Worm (Caenorhabditis elegans) whole organism, young adult: ENCODE data around the gene F38B7.17.
A peak's percentile ranks its signal among the peaks of the same experiment; 100 is the strongest.

Experiments
- B0019.2 ChIP-seq: fragments of 200-800 bp; sonication (Bioruptor generic); conservative IDR thresholded peaks from 2 replicates; pipeline ENCODE4 v1.3.6; 2022; ENCODE audit warnings: missing genetic modification reagents, missing genetic modification characterization, missing compliant biosample characterization
- B0035.1 ChIP-seq: sonication (generic microtip); optimal IDR thresholded peaks from 2 replicates; lab custom pipeline; 2016; ENCODE audit warnings: missing genetic modification characterization, mild to moderate bottlenecking, missing compliant biosample characterization, missing genotype, missing genetic modification reagents
- C06A6.2 ChIP-seq: fragments of 200-800 bp; sonication (Bioruptor generic); conservative IDR thresholded peaks from 2 replicates; pipeline ENCODE4 v1.3.6; 2022; ENCODE audit warnings: missing genetic modification characterization, missing compliant biosample characterization
- D2030.7 ChIP-seq: fragments of 200-800 bp; sonication (Bioruptor generic); IDR thresholded peaks from 2 replicates; pipeline ENCODE4 v1.3.6; 2022; ENCODE audit warnings: missing genetic modification reagents, missing genetic modification characterization, missing compliant biosample characterization
- F23B12.7 ChIP-seq: sonication (generic microtip); optimal IDR thresholded peaks from 2 replicates; lab custom pipeline; 2017; ENCODE audit warnings: missing genetic modification characterization, mild to moderate bottlenecking, missing compliant biosample characterization, antibody characterized with exemption, moderate library complexity; ENCODE audit not compliant: insufficient read depth
- F39B2.1 ChIP-seq: fragments of 200-800 bp; sonication (Bioruptor generic); IDR thresholded peaks from 2 replicates; pipeline ENCODE4 v1.3.6; 2022; ENCODE audit warnings: missing genetic modification reagents, missing genetic modification characterization, missing compliant biosample characterization
- F49E8.2 ChIP-seq: sonication (generic microtip); optimal IDR thresholded peaks from 3 replicates; lab custom pipeline; 2017; ENCODE audit warnings: missing genetic modification characterization, mild to moderate bottlenecking, missing compliant biosample characterization, antibody characterized with exemption, moderate library complexity; ENCODE audit not compliant: insufficient read depth
- T26A5.8 ChIP-seq: sonication (generic microtip); optimal IDR thresholded peaks from 2 replicates; lab custom pipeline; 2016; ENCODE audit warnings: missing genetic modification characterization, missing compliant biosample characterization
- Y53G8AR.9 ChIP-seq: fragments of 200-800 bp; sonication (Bioruptor generic); conservative IDR thresholded peaks from 2 replicates; pipeline ENCODE4 v1.3.6; 2022; ENCODE audit warnings: missing genetic modification reagents, missing genetic modification characterization, missing compliant biosample characterization
- Y56A3A.18 ChIP-seq: fragments of 200-800 bp; sonication (Bioruptor generic); IDR thresholded peaks from 2 replicates; pipeline ENCODE4 v1.3.6; 2022; ENCODE audit warnings: missing genetic modification reagents, missing genetic modification characterization, missing compliant biosample characterization
- Y95B8A.8 ChIP-seq: fragments of 200-800 bp; sonication (Bioruptor generic); IDR thresholded peaks from 2 replicates; pipeline ENCODE4 v1.3.6; 2022; ENCODE audit warnings: missing genetic modification reagents, missing genetic modification characterization, missing compliant biosample characterization
- ama-1 ChIP-seq, 3 experiments: fragments of 150-350 bp in 1 of 3; sonication (generic microtip) in 2 of 3; optimal IDR thresholded peaks; 2 replicates each; lab custom pipeline; 2014 to 2018; ENCODE audit warnings: missing biosample characterization in 2 of 3, missing genetic modification characterization in 2 of 3, missing genetic modification reagents in 2 of 3
- attf-5 ChIP-seq: fragments of 200-800 bp; sonication (Bioruptor generic); optimal IDR thresholded peaks from 2 replicates; lab custom pipeline; 2018; ENCODE audit warnings: mild to moderate bottlenecking, missing genetic modification characterization, missing compliant biosample characterization
- bed-2 ChIP-seq: fragments of 200-800 bp; sonication (Bioruptor generic); IDR thresholded peaks from 2 replicates; pipeline ENCODE4 v1.3.6; 2022; ENCODE audit warnings: missing genetic modification reagents, missing genetic modification characterization, missing compliant biosample characterization
- ccch-3 ChIP-seq: fragments of 200-800 bp; sonication (Bioruptor generic); optimal IDR thresholded peaks from 2 replicates; lab custom pipeline; 2018; ENCODE audit warnings: mild to moderate bottlenecking, missing genetic modification characterization, missing compliant biosample characterization
- cebp-1 ChIP-seq, 2 experiments: fragments of 200-800 bp in 1 of 2; sonication (Bioruptor generic) in 1 of 2; sonication (generic microtip) in 1 of 2; IDR thresholded peaks in 1 of 2; optimal IDR thresholded peaks in 1 of 2; 2 replicates each; pipeline versions ENCODE4 v1.3.6 to Lab custom; 2017 to 2022; ENCODE audit warnings: missing compliant biosample characterization in 2 of 2, missing genetic modification characterization in 2 of 2, mild to moderate bottlenecking in 1 of 2, missing genetic modification reagents in 1 of 2, moderate library complexity in 1 of 2
- chd-7 ChIP-seq: sonication (generic microtip); optimal IDR thresholded peaks from 2 replicates; lab custom pipeline; 2016; ENCODE audit warnings: mild to moderate bottlenecking, missing genetic modification characterization, moderate library complexity, missing compliant biosample characterization
- dox-1 ChIP-seq: fragments of 200-800 bp; sonication (Bioruptor generic); IDR thresholded peaks from 2 replicates; pipeline ENCODE4 v1.3.6; 2022; ENCODE audit warnings: missing genetic modification reagents, missing genetic modification characterization, missing compliant biosample characterization
- dpff-1 ChIP-seq: sonication (generic microtip); optimal IDR thresholded peaks from 2 replicates; lab custom pipeline; 2017; ENCODE audit warnings: mild to moderate bottlenecking, missing genetic modification characterization, missing compliant biosample characterization
- efl-1 ChIP-seq: fragments of 150-350 bp; optimal IDR thresholded peaks from 2 replicates; lab custom pipeline; 2014; ENCODE audit warnings: missing biosample characterization, missing genetic modification reagents, missing genetic modification characterization
- egrh-3 ChIP-seq: fragments of 200-800 bp; sonication (Bioruptor generic); IDR thresholded peaks from 2 replicates; pipeline ENCODE4 v1.3.6; 2022; ENCODE audit warnings: missing genetic modification reagents, missing genetic modification characterization, missing compliant biosample characterization
- ekl-4 ChIP-seq: fragments of 200-800 bp; sonication (Bioruptor generic); IDR thresholded peaks from 2 replicates; pipeline ENCODE4 v1.3.6; 2022; ENCODE audit warnings: missing genetic modification reagents, missing genetic modification characterization, missing compliant biosample characterization
- ets-4 ChIP-seq: fragments of 200-800 bp; sonication (Bioruptor generic); optimal IDR thresholded peaks from 2 replicates; lab custom pipeline; 2018; ENCODE audit warnings: mild to moderate bottlenecking, missing genetic modification characterization, missing compliant biosample characterization
- hmg-20 ChIP-seq: fragments of 200-800 bp; sonication (Bioruptor generic); IDR thresholded peaks from 2 replicates; pipeline ENCODE4 v1.3.6; 2022; ENCODE audit warnings: missing genetic modification reagents, missing genetic modification characterization, missing compliant biosample characterization
- lin-26 ChIP-seq: fragments of 200-800 bp; sonication (Bioruptor generic); IDR thresholded peaks from 2 replicates; pipeline ENCODE4 v1.3.6; 2022; ENCODE audit warnings: missing genetic modification reagents, missing genetic modification characterization, missing compliant biosample characterization
- lin-40 ChIP-seq: sonication (generic microtip); optimal IDR thresholded peaks from 2 replicates; lab custom pipeline; 2016; ENCODE audit warnings: missing genetic modification characterization, mild to moderate bottlenecking, missing compliant biosample characterization, missing genotype, missing genetic modification reagents
- lsl-1 ChIP-seq: fragments of 200-800 bp; sonication (Bioruptor generic); optimal IDR thresholded peaks from 2 replicates; lab custom pipeline; 2018; ENCODE audit warnings: mild to moderate bottlenecking, missing genetic modification characterization, moderate library complexity, missing compliant biosample characterization
- lsy-27 ChIP-seq: sonication (generic microtip); optimal IDR thresholded peaks from 2 replicates; lab custom pipeline; 2017; ENCODE audit warnings: missing genetic modification characterization, mild to moderate bottlenecking, missing compliant biosample characterization, antibody characterized with exemption, missing genotype, borderline replicate concordance; ENCODE audit not compliant: insufficient read depth
- madf-3 ChIP-seq: fragments of 200-800 bp; sonication (Bioruptor generic); IDR thresholded peaks from 2 replicates; pipeline ENCODE4 v1.3.6; 2022; ENCODE audit warnings: missing genetic modification reagents, missing genetic modification characterization, missing compliant biosample characterization
- nfya-2 ChIP-seq: fragments of 200-800 bp; sonication (Bioruptor generic); IDR thresholded peaks from 2 replicates; pipeline ENCODE4 v1.3.6; 2022; ENCODE audit warnings: missing genetic modification reagents, missing genetic modification characterization, missing compliant biosample characterization
- nfyb-1 ChIP-seq: fragments of 200-800 bp; sonication (Bioruptor generic); IDR thresholded peaks from 2 replicates; pipeline ENCODE4 v1.3.6; 2022; ENCODE audit warnings: missing genetic modification reagents, missing genetic modification characterization, missing compliant biosample characterization
- nhr-120 ChIP-seq: fragments of 200-800 bp; sonication (Bioruptor generic); IDR thresholded peaks from 2 replicates; pipeline ENCODE4 v1.3.6; 2022; ENCODE audit warnings: missing genetic modification characterization, missing compliant biosample characterization
- nhr-80 ChIP-seq: sonication (generic microtip); optimal IDR thresholded peaks from 2 replicates; lab custom pipeline; 2016; ENCODE audit warnings: missing genetic modification characterization, missing compliant biosample characterization
- rpc-1 ChIP-seq, 2 experiments: fragments of 150-350 bp in 1 of 2; sonication (generic microtip) in 1 of 2; optimal IDR thresholded peaks; 2 replicates each; lab custom pipeline; 2014 to 2018; ENCODE audit warnings: missing biosample characterization in 1 of 2, missing genetic modification characterization in 1 of 2, missing genetic modification reagents in 1 of 2, missing genotype in 1 of 2
- somi-1 ChIP-seq: fragments of 200-800 bp; sonication (Bioruptor generic); optimal IDR thresholded peaks from 2 replicates; lab custom pipeline; 2018; ENCODE audit warnings: mild to moderate bottlenecking, missing genetic modification characterization, missing compliant biosample characterization
- tbp1 ChIP-seq: fragments of 200-800 bp; sonication (Bioruptor generic); optimal IDR thresholded peaks from 2 replicates; lab custom pipeline; 2018; ENCODE audit warnings: mild to moderate bottlenecking, missing genetic modification characterization, missing compliant biosample characterization
- tbx-9 ChIP-seq: sonication (generic microtip); optimal IDR thresholded peaks from 2 replicates; lab custom pipeline; 2016; ENCODE audit warnings: borderline replicate concordance, missing genetic modification characterization, inconsistent platforms, missing compliant biosample characterization
- tlf-1 ChIP-seq: fragments of 200-800 bp; sonication (Bioruptor generic); optimal IDR thresholded peaks from 2 replicates; lab custom pipeline; 2018; ENCODE audit warnings: mild to moderate bottlenecking, missing genetic modification characterization, missing compliant biosample characterization
- zfh-2 ChIP-seq: fragments of 200-800 bp; sonication (Bioruptor generic); conservative IDR thresholded peaks from 2 replicates; pipeline ENCODE4 v1.3.6; 2022; ENCODE audit warnings: missing genetic modification reagents, missing genetic modification characterization, missing compliant biosample characterization
- zim-3 ChIP-seq: sonication (generic microtip); optimal IDR thresholded peaks from 2 replicates; lab custom pipeline; 2017; ENCODE audit warnings: mild to moderate bottlenecking, missing genetic modification characterization, moderate library complexity, missing compliant biosample characterization
- ztf-26 ChIP-seq: sonication (generic microtip); optimal IDR thresholded peaks from 2 replicates; lab custom pipeline; 2017; ENCODE audit warnings: missing genetic modification characterization, missing compliant biosample characterization
- ztf-28 ChIP-seq: fragments of 200-800 bp; sonication (Bioruptor generic); IDR thresholded peaks from 2 replicates; pipeline ENCODE4 v1.3.6; 2022; ENCODE audit warnings: missing genetic modification reagents, missing genetic modification characterization, missing compliant biosample characterization
- ztf-3 ChIP-seq: fragments of 200-800 bp; sonication (Bioruptor generic); optimal IDR thresholded peaks from 2 replicates; lab custom pipeline; 2018; ENCODE audit warnings: mild to moderate bottlenecking, missing genetic modification characterization, missing compliant biosample characterization

Gene F38B7.17

DNA sequence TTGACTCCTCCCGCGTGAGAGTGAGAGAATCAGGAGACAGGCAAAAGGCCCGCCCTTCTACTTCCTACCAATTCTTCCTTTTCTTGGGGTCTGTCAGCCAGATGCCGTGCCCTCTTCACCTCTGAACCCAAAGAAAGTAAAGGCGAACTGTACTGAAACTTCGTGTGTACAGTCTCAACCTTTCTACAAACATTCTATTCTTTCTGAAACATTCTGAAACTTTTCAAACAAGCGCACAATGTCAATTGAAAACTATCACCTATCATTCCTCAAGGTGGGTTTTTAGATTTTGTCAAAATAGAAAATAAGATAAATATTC lies 16.3 kb downstream of the F38B7.17 start:
- TF ChIP-seq attf-5 (GFP tag; lab: Kevin White, UChicago) (peak; percentile 23), hmg-20 (GFP tag; lab: Robert Waterston, UW) (no peak), Y53G8AR.9 (GFP tag; lab: Robert Waterston, UW) (0 out of 2 replicates have a peak, but pooled peaks have one; percentile 2), Y95B8A.8 (GFP tag; lab: Robert Waterston, UW) (no peak), madf-3 (no peak), ama-1 (optimal IDR thresholded peaks at IDR 0.05; lab: Kevin White, UChicago) (peak; percentile 52), ama-1 (GFP tag; optimal IDR thresholded peaks at IDR 0.05; lab: Kevin White, UChicago) (no peak), cebp-1 (GFP tag; IDR thresholded peaks at IDR 0.05; lab: Robert Waterston, UW) (no peak), cebp-1 (tag; optimal IDR thresholded peaks at IDR 0.05; lab: Kevin White, UChicago) (peak; percentile 22), B0035.1 (tag; lab: Kevin White, UChicago) (no peak), nhr-80 (tag; lab: Kevin White, UChicago) (peak; percentile 49), C06A6.2 (GFP tag; lab: Robert Waterston, UW) (0 out of 2 replicates have a peak, but pooled peaks have one; percentile 7)

DNA sequence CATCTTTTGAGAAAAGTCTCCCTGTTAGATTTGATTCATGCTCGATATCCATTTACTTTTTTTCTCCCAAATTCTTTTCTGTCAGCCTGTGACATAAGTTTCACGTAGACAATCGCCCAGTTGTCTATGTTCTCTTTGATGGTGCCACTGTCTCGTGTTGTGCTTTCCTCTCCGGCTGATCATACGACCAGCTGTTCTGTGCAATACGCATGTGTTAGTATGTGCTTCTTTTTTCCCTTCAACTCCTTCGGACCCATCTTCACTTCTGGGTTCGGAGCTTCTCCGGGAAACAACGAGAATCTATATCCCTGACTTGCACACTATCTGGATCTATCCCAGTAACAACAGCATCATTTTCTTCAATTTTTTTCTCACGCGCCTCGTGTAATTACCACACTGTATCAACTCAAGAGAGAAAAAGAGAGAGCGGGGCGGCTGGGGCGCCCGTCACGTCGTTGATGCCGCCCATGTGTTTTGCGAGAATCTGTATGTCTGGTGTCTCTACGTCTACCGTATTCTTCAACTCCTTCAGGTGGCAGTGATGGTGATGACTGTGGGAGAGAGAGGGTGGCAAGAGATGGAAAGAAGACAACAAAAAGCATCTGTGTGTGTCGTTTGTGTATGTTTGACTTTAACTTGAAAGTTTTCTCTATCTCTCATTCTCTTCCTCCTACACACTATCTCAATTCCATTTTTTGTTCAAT lies 16.8 kb downstream of the F38B7.17 start:
- TF ChIP-seq rpc-1 (optimal IDR thresholded peaks at IDR 0.05; lab: Kevin White, UChicago): no peak
- TF ChIP-seq rpc-1 (tag; optimal IDR thresholded peaks at IDR 0.05; lab: Kevin White, UChicago): no peak
- TF ChIP-seq B0019.2 (GFP tag; lab: Robert Waterston, UW): no peak
- TF ChIP-seq bed-2 (GFP tag; lab: Robert Waterston, UW): no peak
- TF ChIP-seq Y56A3A.18 (GFP tag; lab: Robert Waterston, UW): 0 out of 2 replicates have a peak, but pooled peaks have one; percentile 39
- no peak; the same call in 1 of the 2 replicates for TF ChIP-seq ekl-4 (GFP tag; lab: Robert Waterston, UW)
- 0 out of 2 replicates have a peak, but pooled peaks have one; percentile 23 for TF ChIP-seq madf-3
- no peak for TF ChIP-seq T26A5.8
- TF ChIP-seq cebp-1 (GFP tag; IDR thresholded peaks at IDR 0.05; lab: Robert Waterston, UW): no peak
- peak; percentile 77 for TF ChIP-seq cebp-1 (tag; optimal IDR thresholded peaks at IDR 0.05; lab: Kevin White, UChicago)
- TF ChIP-seq lin-26 (GFP tag; lab: Robert Waterston, UW): 0 out of 2 replicates have a peak, but pooled peaks have one; percentile 49
- no peak for TF ChIP-seq nfya-2 (GFP tag; lab: Robert Waterston, UW)
- peak; percentile 34 for TF ChIP-seq ztf-3
- TF ChIP-seq ztf-26 (tag; lab: Kevin White, UChicago): peak; percentile 70
- peak; percentile 52; the same call in 1 of the 2 replicates for TF ChIP-seq dox-1 (GFP tag; lab: Robert Waterston, UW)
- TF ChIP-seq ccch-3 (GFP tag; lab: Kevin White, UChicago): no peak
- no peak; the same call in 1 of the 2 replicates for TF ChIP-seq egrh-3 (GFP tag; lab: Robert Waterston, UW)
- TF ChIP-seq lsy-27 (tag; lab: Kevin White, UChicago): no peak
- TF ChIP-seq C06A6.2 (GFP tag; lab: Robert Waterston, UW): 0 out of 2 replicates have a peak, but pooled peaks have one; percentile 52
- TF ChIP-seq lsl-1: no peak
- no peak for TF ChIP-seq tbx-9 (tag; lab: Kevin White, UChicago)
- peak; percentile 42 for TF ChIP-seq tlf-1 (GFP tag; lab: Kevin White, UChicago)
- peak; percentile 79 for TF ChIP-seq zfh-2 (GFP tag; lab: Robert Waterston, UW)
- peak; percentile 28 for TF ChIP-seq ets-4
- TF ChIP-seq zim-3 (tag; lab: Kevin White, UChicago): peak; percentile 16
- no peak for TF ChIP-seq nhr-120 (GFP tag; lab: Robert Waterston, UW)
- TF ChIP-seq somi-1 (GFP tag; lab: Kevin White, UChicago): peak; percentile 88
- TF ChIP-seq F39B2.1: no peak
- peak; percentile 78 for TF ChIP-seq lin-40
- TF ChIP-seq ztf-28 (GFP tag; lab: Robert Waterston, UW): no peak
- TF ChIP-seq dpff-1 (tag; lab: Kevin White, UChicago): no peak
- TF ChIP-seq chd-7 (tag; lab: Kevin White, UChicago): peak; percentile 69
- TF ChIP-seq efl-1 (GFP tag; lab: Kevin White, UChicago): no peak
- no peak for TF ChIP-seq D2030.7 (GFP tag; lab: Robert Waterston, UW)
- TF ChIP-seq F23B12.7 (tag; lab: Kevin White, UChicago): peak; percentile 7
- peak; percentile 22 for TF ChIP-seq tbp1
- TF ChIP-seq F49E8.2 (tag; lab: Kevin White, UChicago): no peak
- no peak for TF ChIP-seq nfyb-1 (GFP tag; lab: Robert Waterston, UW)
- no peak for TF ChIP-seq hmg-20 (GFP tag; lab: Robert Waterston, UW)
